Worm (Caenorhabditis elegans) whole organism, young adult: ENCODE results near the gene C25H3.11.

Experiments
- C17E4.6 ChIP-seq: fragments of 200-800 bp; sonication (Bioruptor generic); IDR thresholded peaks from 2 replicates; pipeline ENCODE4 v1.3.6; 2022; ENCODE audit warnings: missing genetic modification reagents, missing genetic modification characterization, missing compliant biosample characterization
- F33H1.4 ChIP-seq: fragments of 200-800 bp; sonication (Bioruptor generic); IDR thresholded peaks from 2 replicates; pipeline ENCODE4 v1.3.6; 2022; ENCODE audit warnings: missing genetic modification reagents, missing genetic modification characterization, missing compliant biosample characterization
- F37B4.10 ChIP-seq: fragments of 200-800 bp; sonication (Bioruptor generic); IDR thresholded peaks from 2 replicates; pipeline ENCODE4 v1.3.6; 2022; ENCODE audit warnings: missing genetic modification characterization, missing compliant biosample characterization
- F55B11.4 ChIP-seq: sonication (generic microtip); optimal IDR thresholded peaks from 2 replicates; lab custom pipeline; 2016; ENCODE audit warnings: missing compliant biosample characterization, missing genetic modification characterization, borderline replicate concordance; ENCODE audit not compliant: insufficient read depth
- F57A8.1 ChIP-seq: fragments of 200-800 bp; sonication (Bioruptor generic); optimal IDR thresholded peaks from 2 replicates; lab custom pipeline; 2018; ENCODE audit warnings: mild to moderate bottlenecking, missing genetic modification characterization, moderate library complexity, missing compliant biosample characterization
- Y53G8AR.9 ChIP-seq: fragments of 200-800 bp; sonication (Bioruptor generic); conservative IDR thresholded peaks from 2 replicates; pipeline ENCODE4 v1.3.6; 2022; ENCODE audit warnings: missing genetic modification reagents, missing genetic modification characterization, missing compliant biosample characterization
- aptf-2 ChIP-seq: fragments of 200-800 bp; sonication (Bioruptor generic); conservative IDR thresholded peaks from 2 replicates; pipeline ENCODE4 v1.3.6; 2022; ENCODE audit warnings: missing genetic modification reagents, missing genetic modification characterization, missing compliant biosample characterization
- athp-1 ChIP-seq: sonication (generic microtip); optimal IDR thresholded peaks from 2 replicates; lab custom pipeline; 2017; ENCODE audit warnings: mild to moderate bottlenecking, missing genetic modification characterization, missing compliant biosample characterization
- attf-3 ChIP-seq: fragments of 200-800 bp; sonication (Bioruptor generic); conservative IDR thresholded peaks from 2 replicates; pipeline ENCODE4 v1.3.6; 2022; ENCODE audit warnings: missing genetic modification reagents, missing genetic modification characterization, missing compliant biosample characterization
- attf-5 ChIP-seq: fragments of 200-800 bp; sonication (Bioruptor generic); optimal IDR thresholded peaks from 2 replicates; lab custom pipeline; 2018; ENCODE audit warnings: mild to moderate bottlenecking, missing genetic modification characterization, missing compliant biosample characterization
- cebp-1 ChIP-seq, 2 experiments: fragments of 200-800 bp in 1 of 2; sonication (Bioruptor generic) in 1 of 2; sonication (generic microtip) in 1 of 2; IDR thresholded peaks in 1 of 2; optimal IDR thresholded peaks in 1 of 2; 2 replicates each; pipeline versions ENCODE4 v1.3.6 to Lab custom; 2017 to 2022; ENCODE audit warnings: missing compliant biosample characterization in 2 of 2, missing genetic modification characterization in 2 of 2, mild to moderate bottlenecking in 1 of 2, missing genetic modification reagents in 1 of 2, moderate library complexity in 1 of 2
- cebp-2 ChIP-seq: fragments of 200-800 bp; sonication (Bioruptor generic); IDR thresholded peaks from 2 replicates; pipeline ENCODE4 v1.3.6; 2022; ENCODE audit warnings: missing genetic modification characterization, missing compliant biosample characterization
- ceh-40 ChIP-seq: fragments of 200-800 bp; sonication (Bioruptor generic); IDR thresholded peaks from 2 replicates; pipeline ENCODE4 v1.3.6; 2022; ENCODE audit warnings: missing genetic modification characterization, missing compliant biosample characterization
- ceh-91 ChIP-seq: fragments of 200-800 bp; sonication (Bioruptor generic); IDR thresholded peaks from 2 replicates; pipeline ENCODE4 v1.3.6; 2022; ENCODE audit warnings: missing genetic modification reagents, missing genetic modification characterization, missing compliant biosample characterization
- efl-1 ChIP-seq: fragments of 150-350 bp; optimal IDR thresholded peaks from 2 replicates; lab custom pipeline; 2014; ENCODE audit warnings: missing biosample characterization, missing genetic modification reagents, missing genetic modification characterization
- egrh-3 ChIP-seq: fragments of 200-800 bp; sonication (Bioruptor generic); IDR thresholded peaks from 2 replicates; pipeline ENCODE4 v1.3.6; 2022; ENCODE audit warnings: missing genetic modification reagents, missing genetic modification characterization, missing compliant biosample characterization
- fkh-3 ChIP-seq: sonication (generic microtip); optimal IDR thresholded peaks from 2 replicates; lab custom pipeline; 2016; ENCODE audit warnings: mild to moderate bottlenecking, missing genetic modification characterization, missing compliant biosample characterization
- hlh-12 ChIP-seq: sonication (generic microtip); optimal IDR thresholded peaks from 2 replicates; lab custom pipeline; 2016; ENCODE audit warnings: missing genetic modification characterization, missing compliant biosample characterization
- hmg-20 ChIP-seq: fragments of 200-800 bp; sonication (Bioruptor generic); IDR thresholded peaks from 2 replicates; pipeline ENCODE4 v1.3.6; 2022; ENCODE audit warnings: missing genetic modification reagents, missing genetic modification characterization, missing compliant biosample characterization
- let-607 ChIP-seq, 2 experiments: fragments of 200-800 bp in 1 of 2; sonication (Bioruptor generic) in 1 of 2; sonication (generic microtip) in 1 of 2; optimal IDR thresholded peaks; 2 replicates each; lab custom pipeline; 2016 to 2018; ENCODE audit warnings: mild to moderate bottlenecking in 2 of 2, missing compliant biosample characterization in 2 of 2, missing genetic modification characterization in 2 of 2, moderate library complexity in 2 of 2, missing genotype in 1 of 2
- lin-35 ChIP-seq, 3 experiments: fragments of 150-350 bp in 2 of 3; sonication (generic microtip) in 1 of 3; optimal IDR thresholded peaks; 2 replicates each; lab custom pipeline; 2014 to 2018; ENCODE audit warnings: missing biosample characterization in 3 of 3, missing genetic modification characterization in 3 of 3, missing genetic modification reagents in 3 of 3
- lin-40 ChIP-seq: sonication (generic microtip); optimal IDR thresholded peaks from 2 replicates; lab custom pipeline; 2016; ENCODE audit warnings: missing genetic modification characterization, mild to moderate bottlenecking, missing compliant biosample characterization, missing genotype, missing genetic modification reagents
- lsl-1 ChIP-seq: fragments of 200-800 bp; sonication (Bioruptor generic); optimal IDR thresholded peaks from 2 replicates; lab custom pipeline; 2018; ENCODE audit warnings: mild to moderate bottlenecking, missing genetic modification characterization, moderate library complexity, missing compliant biosample characterization
- madf-10 ChIP-seq: sonication (generic microtip); optimal IDR thresholded peaks from 2 replicates; lab custom pipeline; 2016; ENCODE audit warnings: mild to moderate bottlenecking, missing genetic modification characterization, missing compliant biosample characterization
- madf-6 ChIP-seq: fragments of 200-800 bp; sonication (Bioruptor generic); IDR thresholded peaks from 2 replicates; pipeline ENCODE4 v1.3.6; 2022; ENCODE audit warnings: missing genetic modification reagents, missing genetic modification characterization, missing compliant biosample characterization
- mcd-1 ChIP-seq: fragments of 200-800 bp; sonication (Bioruptor generic); IDR thresholded peaks from 2 replicates; pipeline ENCODE4 v1.3.6; 2022; ENCODE audit warnings: missing genetic modification reagents, missing genetic modification characterization, missing compliant biosample characterization
- nfyb-1 ChIP-seq: fragments of 200-800 bp; sonication (Bioruptor generic); IDR thresholded peaks from 2 replicates; pipeline ENCODE4 v1.3.6; 2022; ENCODE audit warnings: missing genetic modification reagents, missing genetic modification characterization, missing compliant biosample characterization
- nhr-179 ChIP-seq: sonication (generic microtip); optimal IDR thresholded peaks from 2 replicates; lab custom pipeline; 2016; ENCODE audit warnings: mild to moderate bottlenecking, missing genetic modification characterization, missing compliant biosample characterization
- rcor-1 ChIP-seq: fragments of 200-800 bp; sonication (Bioruptor generic); IDR thresholded peaks from 2 replicates; pipeline ENCODE4 v1.3.6; 2022; ENCODE audit warnings: missing genetic modification reagents, missing genetic modification characterization, missing compliant biosample characterization
- rec-8 ChIP-seq, 2 experiments: sonication (generic microtip); optimal IDR thresholded peaks; 2 replicates each; lab custom pipeline; 2016; ENCODE audit warnings: mild to moderate bottlenecking in 2 of 2, missing genetic modification characterization in 2 of 2, missing genetic modification reagents in 2 of 2, missing genotype in 2 of 2, missing biosample characterization in 1 of 2, missing compliant biosample characterization in 1 of 2, moderate library complexity in 1 of 2
- sea-2 ChIP-seq: fragments of 200-800 bp; sonication (Bioruptor generic); IDR thresholded peaks from 2 replicates; pipeline ENCODE4 v1.3.6; 2022; ENCODE audit warnings: missing genetic modification characterization, missing compliant biosample characterization
- snpc-3.4 ChIP-seq: sonication (generic microtip); optimal IDR thresholded peaks from 2 replicates; lab custom pipeline; 2017; ENCODE audit warnings: missing genetic modification characterization, mild to moderate bottlenecking, missing compliant biosample characterization, antibody characterized with exemption, moderate library complexity, missing genotype, missing genetic modification reagents
- sptf-2 ChIP-seq: fragments of 200-800 bp; sonication (Bioruptor generic); optimal IDR thresholded peaks from 2 replicates; lab custom pipeline; 2018; ENCODE audit warnings: mild to moderate bottlenecking, missing genetic modification characterization, missing compliant biosample characterization
- tbp1 ChIP-seq: fragments of 200-800 bp; sonication (Bioruptor generic); optimal IDR thresholded peaks from 2 replicates; lab custom pipeline; 2018; ENCODE audit warnings: mild to moderate bottlenecking, missing genetic modification characterization, missing compliant biosample characterization
- zfh-2 ChIP-seq: fragments of 200-800 bp; sonication (Bioruptor generic); conservative IDR thresholded peaks from 2 replicates; pipeline ENCODE4 v1.3.6; 2022; ENCODE audit warnings: missing genetic modification reagents, missing genetic modification characterization, missing compliant biosample characterization
- ztf-26 ChIP-seq: sonication (generic microtip); optimal IDR thresholded peaks from 2 replicates; lab custom pipeline; 2017; ENCODE audit warnings: missing genetic modification characterization, missing compliant biosample characterization
- ztf-28 ChIP-seq: fragments of 200-800 bp; sonication (Bioruptor generic); IDR thresholded peaks from 2 replicates; pipeline ENCODE4 v1.3.6; 2022; ENCODE audit warnings: missing genetic modification reagents, missing genetic modification characterization, missing compliant biosample characterization

Gene C25H3.11

ce11 chrII:5659675-5660074, 29.2 kb downstream of the C25H3.11 start, which contains the start of gene fut-3:
Gene fut-3, minus strand, starts transcription at chrII:5659775.
- TF ChIP-seq fkh-3 (no peak), F33H1.4 (no peak), nfyb-1 (0 out of 2 replicates have a peak, but pooled peaks have one; percentile 37), snpc-3.4 (tag; lab: Kevin White, UChicago) (no peak), sea-2 (GFP tag; lab: Robert Waterston, UW) (no peak), attf-3 (GFP tag; lab: Robert Waterston, UW) (no peak), aptf-2 (GFP tag; lab: Robert Waterston, UW) (no peak)

ce11 chrII:5654215-5654614, 34.6 kb downstream of the C25H3.11 start, which contains the start of gene F59E12.1:
Gene F59E12.1, plus strand, starts transcription at chrII:5654515.
- no peak for TF ChIP-seq efl-1 (GFP tag; lab: Kevin White, UChicago)
- TF ChIP-seq F33H1.4, result no peak
- no peak for TF ChIP-seq F57A8.1 (GFP tag; lab: Kevin White, UChicago)
- no peak for TF ChIP-seq lsl-1 (GFP tag; lab: Kevin White, UChicago)
- TF ChIP-seq athp-1 (tag; lab: Kevin White, UChicago), result no peak
- no peak for TF ChIP-seq fkh-3
- no peak for TF ChIP-seq F55B11.4 (tag; lab: Kevin White, UChicago)
- TF ChIP-seq ztf-26 (tag; lab: Kevin White, UChicago), result no peak
- TF ChIP-seq rec-8 (tag; optimal IDR thresholded peaks at IDR 0.05; lab: Kevin White, UChicago), result no peak
- no peak for TF ChIP-seq madf-6 (GFP tag; lab: Robert Waterston, UW)
- TF ChIP-seq sptf-2, result no peak
- TF ChIP-seq tbp1 (GFP tag; lab: Kevin White, UChicago), result no peak
- no peak for TF ChIP-seq ceh-40 (GFP tag; lab: Robert Waterston, UW)
- no peak for TF ChIP-seq nhr-179 (tag; lab: Kevin White, UChicago)
- no peak for TF ChIP-seq attf-5 (GFP tag; lab: Kevin White, UChicago)
- no peak for TF ChIP-seq snpc-3.4 (tag; lab: Kevin White, UChicago)

DNA sequence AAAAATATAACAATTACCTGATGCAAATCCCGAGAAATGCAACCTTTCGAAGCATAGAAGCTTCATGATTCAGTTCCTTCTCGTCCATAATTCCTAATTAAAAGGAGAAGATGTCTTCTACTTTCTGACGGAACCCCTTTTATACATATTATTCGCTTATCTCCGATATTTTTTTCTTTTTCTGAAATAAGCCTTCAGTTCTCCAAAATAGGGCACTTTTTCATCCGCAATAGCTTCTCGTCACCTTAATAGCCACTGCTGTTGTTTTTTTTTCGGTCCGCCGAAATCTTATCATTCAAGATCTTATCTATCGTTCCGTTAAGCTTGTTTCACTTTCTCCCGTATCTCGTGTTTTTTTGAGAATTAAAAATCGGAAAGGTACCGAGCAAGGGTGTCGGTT, 36.5 kb downstream of the C25H3.11 start, which contains the start of gene bli-2:
Gene bli-2 (minus strand): TSS at position 101 of the 400 bp plus-strand sequence.
- TF ChIP-seq hlh-12 (tag; lab: Kevin White, UChicago), result no peak
- no peak for TF ChIP-seq rcor-1 (GFP tag; lab: Robert Waterston, UW)
- TF ChIP-seq hmg-20 (GFP tag; lab: Robert Waterston, UW), result no peak
- no peak for TF ChIP-seq let-607 (tag; optimal IDR thresholded peaks at IDR 0.05; lab: Kevin White, UChicago)
- no peak for TF ChIP-seq lin-35 (GFP tag; optimal IDR thresholded peaks at IDR 0.05; lab: Kevin White, UChicago)
- TF ChIP-seq ztf-28 (GFP tag; lab: Robert Waterston, UW), result no peak
- no peak for TF ChIP-seq ceh-40 (GFP tag; lab: Robert Waterston, UW)
- TF ChIP-seq athp-1 (tag; lab: Kevin White, UChicago), result no peak
- no peak for TF ChIP-seq ceh-91
- no peak for TF ChIP-seq zfh-2 (GFP tag; lab: Robert Waterston, UW)
- no peak for TF ChIP-seq lin-40 (tag; lab: Kevin White, UChicago)
- TF ChIP-seq Y53G8AR.9 (GFP tag; lab: Robert Waterston, UW), result no peak
- TF ChIP-seq cebp-1 (GFP tag; IDR thresholded peaks at IDR 0.05; lab: Robert Waterston, UW), result no peak
- no peak for TF ChIP-seq cebp-1 (tag; optimal IDR thresholded peaks at IDR 0.05; lab: Kevin White, UChicago)
- TF ChIP-seq nfyb-1, result no peak
- TF ChIP-seq ztf-26 (tag; lab: Kevin White, UChicago), result no peak
- no peak for TF ChIP-seq mcd-1 (GFP tag; lab: Robert Waterston, UW)

DNA sequence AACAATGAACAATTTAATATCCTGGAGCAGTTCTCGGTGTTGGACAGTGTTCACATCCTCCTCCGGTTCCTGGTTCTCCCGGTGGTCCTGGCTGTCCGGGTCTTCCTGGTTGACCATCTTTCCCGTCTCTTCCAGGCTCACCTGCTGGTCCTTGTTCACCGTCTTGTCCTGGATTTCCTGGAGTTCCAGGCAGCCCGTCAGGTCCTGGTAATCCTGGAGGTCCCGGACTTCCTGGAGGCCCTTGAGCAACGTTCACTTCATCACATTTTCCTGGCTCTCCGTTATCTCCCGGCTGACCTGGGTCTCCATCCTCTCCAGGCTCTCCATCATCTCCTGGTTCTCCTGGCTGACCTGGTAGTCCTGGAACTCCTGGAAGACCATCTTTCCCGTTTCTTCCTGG, 37.4 kb downstream of the C25H3.11 start:
- TF ChIP-seq madf-10, result no peak
- TF ChIP-seq cebp-2 (GFP tag; lab: Robert Waterston, UW), result no peak
- no peak for TF ChIP-seq F37B4.10 (GFP tag; lab: Robert Waterston, UW)
- TF ChIP-seq egrh-3 (GFP tag; lab: Robert Waterston, UW), result peak; percentile 64; the same call in 1 of the 2 replicates
- TF ChIP-seq zfh-2 (GFP tag; lab: Robert Waterston, UW), result peak; percentile 85
- no peak for TF ChIP-seq C17E4.6
